Fruit fly (Drosophila melanogaster) whole organism, pupa: ENCODE data around the gene CG13069.

ENCODE experiments used
- EcR ChIP-seq: fragments of 200-800 bp; sonication (Bioruptor generic); optimal IDR thresholded peaks from 3 replicates; lab custom pipeline; 2019; ENCODE audit warnings: missing biosample characterization, missing genetic modification characterization, mild to moderate bottlenecking, moderate library complexity, missing genetic modification reagents
- Pif1B ChIP-seq: fragments of 200-800 bp; sonication (Bioruptor generic); optimal IDR thresholded peaks from 3 replicates; lab custom pipeline; 2016; ENCODE audit warnings: missing biosample characterization, missing genetic modification characterization

DNA sequence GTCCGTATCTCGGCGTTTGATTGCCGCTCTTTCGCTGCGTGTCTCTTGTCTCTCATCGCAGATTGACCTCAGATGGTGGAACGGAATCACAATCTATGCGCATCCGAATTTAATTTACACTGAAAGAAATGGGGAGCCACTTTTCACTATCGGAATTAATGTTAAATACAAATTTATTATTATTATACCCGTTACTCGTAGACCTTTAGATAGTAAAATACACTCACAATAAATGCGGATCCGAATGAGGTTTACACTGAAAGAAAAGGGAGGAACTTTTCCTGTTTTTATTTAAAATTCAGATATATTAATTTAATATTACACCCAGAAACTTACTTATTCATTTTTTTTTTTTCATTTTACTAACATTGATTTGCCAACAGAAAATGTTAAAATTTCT is 23.9 kb downstream of the CG13069 start:
- TF ChIP-seq Pif1B (GFP tag; lab: Kevin White, UChicago) (no peak), EcR (GFP tag; lab: Kevin White, UChicago) (no peak)
